Fruit fly (Drosophila melanogaster) whole organism, embryonic: ENCODE data around the gene mbt.
A peak's percentile ranks its signal among the peaks of the same experiment; 100 is the strongest.

Source experiments
- CG10274 ChIP-seq: fragments of 200-800 bp; sonication (Bioruptor generic); optimal IDR thresholded peaks from 3 replicates; lab custom pipeline; 2017; ENCODE audit warnings: missing biosample characterization, mild to moderate bottlenecking, missing genetic modification characterization
- CG10366 ChIP-seq: fragments of 200-800 bp; sonication (Bioruptor generic); IDR thresholded peaks from 2 replicates; pipeline ENCODE4 v1.3.6; 2022; ENCODE audit warnings: missing biosample characterization, missing genetic modification characterization
- CG11695 ChIP-seq: fragments of 200-800 bp; sonication (Bioruptor generic); IDR thresholded peaks from 3 replicates; pipeline ENCODE4 v1.3.6; 2022; ENCODE audit warnings: missing biosample characterization, missing genetic modification characterization
- CG15696 ChIP-seq: fragments of 200-800 bp; sonication (Bioruptor generic); optimal IDR thresholded peaks from 2 replicates; lab custom pipeline; 2019; ENCODE audit warnings: missing biosample characterization, mild to moderate bottlenecking, missing genetic modification characterization, moderate library complexity
- CG16779 ChIP-seq: fragments of 200-800 bp; sonication (Bioruptor generic); IDR thresholded peaks from 2 replicates; pipeline ENCODE4 v1.3.6; 2022; ENCODE audit warnings: missing biosample characterization, missing genetic modification characterization
- CG33557 ChIP-seq: fragments of 200-800 bp; sonication (Bioruptor generic); optimal IDR thresholded peaks from 2 replicates; lab custom pipeline; 2019; ENCODE audit warnings: missing biosample characterization, mild to moderate bottlenecking, missing genetic modification characterization, moderate library complexity
- CG34376 ChIP-seq: fragments of 200-800 bp; sonication (Bioruptor generic); optimal IDR thresholded peaks from 2 replicates; lab custom pipeline; 2018; ENCODE audit warnings: missing biosample characterization, mild to moderate bottlenecking, missing genetic modification characterization
- CG6272 ChIP-seq: fragments of 200-800 bp; sonication (Bioruptor generic); IDR thresholded peaks from 2 replicates; pipeline ENCODE4 v1.3.6; 2022; ENCODE audit warnings: missing biosample characterization, missing genetic modification characterization
- Taf1 ChIP-seq: fragments of 200-800 bp; sonication (Bioruptor generic); IDR thresholded peaks from 2 replicates; pipeline ENCODE4 v1.3.6; 2022; ENCODE audit warnings: missing biosample characterization, missing genetic modification characterization
- Xrp1 ChIP-seq: fragments of 200-800 bp; sonication (Bioruptor generic); IDR thresholded peaks from 2 replicates; pipeline ENCODE4 v1.3.6; 2022; ENCODE audit warnings: missing biosample characterization, missing genetic modification characterization
- al ChIP-seq: fragments of 200-800 bp; sonication (Bioruptor generic); IDR thresholded peaks from 2 replicates; pipeline ENCODE4 v1.3.6; 2022; ENCODE audit warnings: missing biosample characterization, missing genetic modification characterization
- dmrt11E ChIP-seq: fragments of 200-800 bp; sonication (Bioruptor generic); optimal IDR thresholded peaks from 3 replicates; lab custom pipeline; 2018; ENCODE audit warnings: missing biosample characterization, mild to moderate bottlenecking, missing genetic modification characterization, moderate library complexity
- grn ChIP-seq: fragments of 200-800 bp; sonication (Bioruptor generic); optimal IDR thresholded peaks from 3 replicates; lab custom pipeline; 2017; ENCODE audit warnings: missing biosample characterization, missing genetic modification characterization
- gt ChIP-seq: fragments of 200-800 bp; sonication (Bioruptor generic); IDR thresholded peaks from 2 replicates; pipeline ENCODE4 v1.3.6; 2022; ENCODE audit warnings: missing biosample characterization, missing genetic modification characterization
- jigr1 ChIP-seq: fragments of 200-800 bp; sonication (Bioruptor generic); IDR thresholded peaks from 3 replicates; pipeline ENCODE4 v1.3.6; 2022; ENCODE audit warnings: missing biosample characterization, missing genetic modification characterization
- lmd ChIP-seq: fragments of 200-800 bp; sonication (Bioruptor generic); IDR thresholded peaks from 2 replicates; pipeline ENCODE4 v1.3.6; 2022; ENCODE audit warnings: missing biosample characterization, missing genetic modification characterization
- otp ChIP-seq: fragments of 200-800 bp; sonication (Bioruptor generic); IDR thresholded peaks from 3 replicates; pipeline ENCODE4, ENCODE4 v1.3.6; 2022; ENCODE audit warnings: missing biosample characterization, missing genetic modification characterization
- sens ChIP-seq: fragments of 200-800 bp; sonication (Bioruptor generic); peaks from one replicate; lab custom pipeline; 2016; ENCODE audit warnings: missing biosample characterization, missing genetic modification characterization
- sug ChIP-seq: fragments of 200-800 bp; optimal IDR thresholded peaks from 2 replicates; lab custom pipeline; 2019; ENCODE audit warnings: missing biosample characterization, mild to moderate bottlenecking, missing genetic modification characterization, moderate library complexity
- tap ChIP-seq: fragments of 200-800 bp; optimal IDR thresholded peaks from 3 replicates; lab custom pipeline; 2019; ENCODE audit warnings: missing biosample characterization, mild to moderate bottlenecking, missing genetic modification characterization, moderate library complexity
- vfl ChIP-seq: fragments of 200-800 bp; sonication (Bioruptor generic); optimal IDR thresholded peaks from 2 replicates; lab custom pipeline; 2016; ENCODE audit warnings: missing biosample characterization, missing genetic modification characterization
- yki ChIP-seq: fragments of >200 bp; optimal IDR thresholded peaks from 3 replicates; lab custom pipeline; 2018

mbt gene

dm6 chrX:16655724-16656235 is 45.3 kb downstream of the mbt start (continued):
- TF ChIP-seq Taf1 (GFP tag; lab: Robert Waterston, UW) (no peak), gt (GFP tag; lab: Robert Waterston, UW) (no peak), vfl (GFP tag; lab: Kevin White, UChicago) (no peak)

- no peak for TF ChIP-seq CG6272 (GFP tag; lab: Robert Waterston, UW)
- no peak for TF ChIP-seq lmd (GFP tag; lab: Robert Waterston, UW)
- TF ChIP-seq CG15696 (tag; lab: Kevin White, UChicago) = peak; percentile 53
- TF ChIP-seq otp = no peak
- 0 out of 2 replicates have a peak, but pooled peaks have one; percentile 8 for TF ChIP-seq Xrp1 (GFP tag; lab: Robert Waterston, UW)
- TF ChIP-seq CG11695 (GFP tag; lab: Robert Waterston, UW) = no peak
- TF ChIP-seq CG10274 (GFP tag; lab: Kevin White, UChicago) = no peak
- TF ChIP-seq dmrt11E (tag; lab: Kevin White, UChicago) = peak; percentile 22
- TF ChIP-seq CG16779 = no peak
- TF ChIP-seq grn (GFP tag; lab: Kevin White, UChicago) = no peak
- no peak for TF ChIP-seq yki (lab: Kevin White, UChicago)
- TF ChIP-seq CG10366 (GFP tag; lab: Robert Waterston, UW) = no peak
- no peak for TF ChIP-seq jigr1 (GFP tag; lab: Robert Waterston, UW)
- TF ChIP-seq al (GFP tag; lab: Robert Waterston, UW) = no peak
- TF ChIP-seq sens (GFP tag; lab: Kevin White, UChicago) = peak; percentile 53
- peak; percentile 5 for TF ChIP-seq CG33557
- TF ChIP-seq CG34376 (GFP tag; lab: Kevin White, UChicago) = no peak
- TF ChIP-seq sug = no peak
- TF ChIP-seq tap (tag; lab: Kevin White, UChicago) = no peak
Measured at dm6 chrX:16660632-16661031, 50.1 kb downstream of the mbt start.
